Worm (Caenorhabditis elegans): ENCODE results near the gene str-32.

- TF ChIP-seq sea-1 (GFP tag; conservative IDR thresholded peaks at IDR 0.05) (no peak), ets-7 (tag; optimal IDR thresholded peaks at IDR 0.05) (no peak), tbx-11 (GFP tag; IDR thresholded peaks at IDR 0.05) (no peak), ama-1 (optimal IDR thresholded peaks at IDR 0.05) (no peak), aly-1 (tag; optimal IDR thresholded peaks at IDR 0.05) (no peak), ceh-36 (tag; optimal IDR thresholded peaks at IDR 0.05) (no peak), hmbx-1 (tag; optimal IDR thresholded peaks at IDR 0.05) (no peak), tra-4 (tag; optimal IDR thresholded peaks at IDR 0.05) (no peak), scrt-1 (GFP tag; IDR thresholded peaks at IDR 0.05) (no peak), pes-1 (GFP tag; IDR thresholded peaks at IDR 0.05) (no peak), ceh-13 (GFP tag; optimal IDR thresholded peaks at IDR 0.05) (no peak), hnd-1 (tag; optimal IDR thresholded peaks at IDR 0.05) (no peak)
Measured at ce11 chrV:4914879-4915278, 33.6 kb upstream of the str-32 start, which contains the start of gene H23N18.6.

Measured in whole organism, early embryonic.